Worm (Caenorhabditis elegans) whole organism, early embryonic: Measurements from ENCODE around the gene R07E5.6.

ENCODE experiments used
- B0310.2 ChIP-seq: sonication (generic microtip); optimal IDR thresholded peaks from 2 replicates; lab custom pipeline; 2016; ENCODE audit warnings: mild to moderate bottlenecking, missing genetic modification characterization, missing compliant biosample characterization
- F13C5.2 ChIP-seq: sonication (generic microtip); optimal IDR thresholded peaks from 2 replicates; lab custom pipeline; 2017; ENCODE audit warnings: mild to moderate bottlenecking, missing genetic modification characterization, inconsistent platforms, missing compliant biosample characterization
- aly-1 ChIP-seq: sonication (generic microtip); optimal IDR thresholded peaks from 2 replicates; lab custom pipeline; 2016; ENCODE audit warnings: missing genetic modification characterization, missing compliant biosample characterization
- hmbx-1 ChIP-seq: sonication (generic microtip); optimal IDR thresholded peaks from 2 replicates; lab custom pipeline; 2016; ENCODE audit warnings: mild to moderate bottlenecking, missing genetic modification characterization, missing compliant biosample characterization
- hnd-1 ChIP-seq: sonication (generic microtip); optimal IDR thresholded peaks from 2 replicates; lab custom pipeline; 2016; ENCODE audit warnings: missing genetic modification characterization, missing compliant biosample characterization

ce11 chrIII:4359208-4359607 is 39.4 kb upstream of the R07E5.6 start:
- TF ChIP-seq hmbx-1 (tag; lab: Kevin White, UChicago) = no peak
- no peak for TF ChIP-seq B0310.2 (tag; lab: Kevin White, UChicago)
- no peak for TF ChIP-seq F13C5.2 (tag; lab: Kevin White, UChicago)
- TF ChIP-seq hnd-1 (tag; lab: Kevin White, UChicago) = no peak
- no peak for TF ChIP-seq aly-1 (tag; lab: Kevin White, UChicago)
